Fruit fly (Drosophila melanogaster) whole organism, prepupa: ENCODE results near the gene CG2082.
A peak's percentile ranks its signal among the peaks of the same experiment; 100 is the strongest.

ENCODE experiments used
- CG11902 ChIP-seq: fragments of 200-800 bp; sonication (Bioruptor generic); optimal IDR thresholded peaks from 3 replicates; lab custom pipeline; 2016; ENCODE audit warnings: missing biosample characterization, missing genetic modification characterization
- CG15336 ChIP-seq: fragments of 200-800 bp; sonication (Bioruptor generic); IDR thresholded peaks from 2 replicates; pipeline ENCODE4 v1.3.6; 2022; ENCODE audit warnings: missing biosample characterization, missing genetic modification characterization
- CG1621 ChIP-seq: fragments of 200-800 bp; sonication (Bioruptor generic); optimal IDR thresholded peaks from 3 replicates; lab custom pipeline; 2018; ENCODE audit warnings: missing biosample characterization, mild to moderate bottlenecking, missing genetic modification characterization
- CG16779 ChIP-seq: fragments of 200-800 bp; sonication (Bioruptor generic); optimal IDR thresholded peaks from 3 replicates; lab custom pipeline; 2017; ENCODE audit warnings: missing biosample characterization, mild to moderate bottlenecking, missing genetic modification characterization
- CG6163 ChIP-seq: fragments of 200-800 bp; sonication (Bioruptor generic); IDR thresholded peaks from 3 replicates; pipeline ENCODE4 v1.3.6; 2022; ENCODE audit warnings: missing biosample characterization, missing genetic modification characterization
- CG6792 ChIP-seq: fragments of 200-800 bp; sonication (Bioruptor generic); optimal IDR thresholded peaks from 3 replicates; lab custom pipeline; 2016; ENCODE audit warnings: missing biosample characterization, missing genetic modification characterization
- CG8632 ChIP-seq: fragments of 200-800 bp; sonication (Bioruptor generic); optimal IDR thresholded peaks from 3 replicates; lab custom pipeline; 2016; ENCODE audit warnings: missing biosample characterization, missing genetic modification characterization
- CG9139 ChIP-seq: fragments of 200-800 bp; sonication (Bioruptor generic); optimal IDR thresholded peaks from 3 replicates; lab custom pipeline; 2017; ENCODE audit warnings: missing biosample characterization, mild to moderate bottlenecking, missing genetic modification characterization
- Eip75B ChIP-seq: fragments of 200-800 bp; sonication (Bioruptor generic); optimal IDR thresholded peaks from 3 replicates; lab custom pipeline; 2016; ENCODE audit warnings: missing biosample characterization, missing genetic modification characterization
- Ets96B ChIP-seq: fragments of 200-800 bp; optimal IDR thresholded peaks from 2 replicates; lab custom pipeline; 2019; ENCODE audit warnings: missing biosample characterization, mild to moderate bottlenecking, missing genetic modification characterization, moderate library complexity
- Gug ChIP-seq: fragments of 200-800 bp; sonication (Bioruptor generic); IDR thresholded peaks from 2 replicates; pipeline ENCODE4 v1.3.6; 2022; ENCODE audit warnings: missing biosample characterization, missing genetic modification characterization
- Hr39 ChIP-seq: fragments of 200-800 bp; sonication (Bioruptor generic); optimal IDR thresholded peaks from 2 replicates; lab custom pipeline; 2016; ENCODE audit warnings: missing biosample characterization, missing genetic modification characterization
- Hr4 ChIP-seq: fragments of 200-800 bp; sonication (Bioruptor generic); optimal IDR thresholded peaks from 3 replicates; lab custom pipeline; 2016; ENCODE audit warnings: missing biosample characterization, missing genetic modification characterization
- Lpt ChIP-seq: fragments of 200-800 bp; sonication (Bioruptor generic); optimal IDR thresholded peaks from 3 replicates; lab custom pipeline; 2016; ENCODE audit warnings: missing biosample characterization, missing genetic modification characterization
- Met ChIP-seq: fragments of 200-800 bp; sonication (Bioruptor generic); optimal IDR thresholded peaks from 3 replicates; lab custom pipeline; 2016; ENCODE audit warnings: missing biosample characterization, missing genetic modification characterization
- Sox102F ChIP-seq: fragments of 200-800 bp; sonication (Bioruptor generic); optimal IDR thresholded peaks from 2 replicates; lab custom pipeline; 2016; ENCODE audit warnings: missing biosample characterization, mild to moderate bottlenecking, missing genetic modification characterization
- Sox14 ChIP-seq: fragments of 200-800 bp; sonication (Bioruptor generic); optimal IDR thresholded peaks from 3 replicates; lab custom pipeline; 2016; ENCODE audit warnings: missing biosample characterization, missing genetic modification characterization
- achi ChIP-seq: fragments of 200-800 bp; sonication (Bioruptor generic); optimal IDR thresholded peaks from 3 replicates; lab custom pipeline; 2016; ENCODE audit warnings: missing biosample characterization, missing genetic modification characterization
- acj6 ChIP-seq: fragments of 200-800 bp; sonication (Bioruptor generic); optimal IDR thresholded peaks from 3 replicates; lab custom pipeline; 2016; ENCODE audit warnings: missing biosample characterization, missing genetic modification characterization
- cyc ChIP-seq: fragments of 200-800 bp; sonication (Bioruptor generic); optimal IDR thresholded peaks from 3 replicates; lab custom pipeline; 2016; ENCODE audit warnings: missing biosample characterization, missing genetic modification characterization
- dac ChIP-seq: fragments of 200-800 bp; sonication (Bioruptor generic); optimal IDR thresholded peaks from 2 replicates; lab custom pipeline; 2017; ENCODE audit warnings: missing biosample characterization, mild to moderate bottlenecking, missing genetic modification characterization
- dsx ChIP-seq: fragments of 200-800 bp; optimal IDR thresholded peaks from 3 replicates; lab custom pipeline; 2019; ENCODE audit warnings: missing biosample characterization, mild to moderate bottlenecking, missing genetic modification characterization, moderate library complexity; ENCODE audit not compliant: poor library complexity, severe bottlenecking
- esn ChIP-seq: fragments of 200-800 bp; sonication (Bioruptor generic); optimal IDR thresholded peaks from 2 replicates; lab custom pipeline; 2016; ENCODE audit warnings: missing biosample characterization, mild to moderate bottlenecking, missing genetic modification characterization, moderate library complexity
- fd59A ChIP-seq: fragments of 200-800 bp; sonication (Bioruptor generic); optimal IDR thresholded peaks from 2 replicates; lab custom pipeline; 2017; ENCODE audit warnings: missing biosample characterization, mild to moderate bottlenecking, missing genetic modification characterization, missing genetic modification reagents
- fkh ChIP-seq: fragments of 200-800 bp; sonication (Bioruptor generic); optimal IDR thresholded peaks from 3 replicates; lab custom pipeline; 2017; ENCODE audit warnings: missing biosample characterization, mild to moderate bottlenecking, missing genetic modification characterization, moderate library complexity
- net ChIP-seq: fragments of 200-800 bp; sonication (Bioruptor generic); optimal IDR thresholded peaks from 3 replicates; lab custom pipeline; 2016; ENCODE audit warnings: missing biosample characterization, missing genetic modification characterization
- salr ChIP-seq, 2 experiments: fragments of 200-800 bp; sonication (Bioruptor generic); optimal IDR thresholded peaks; 3 replicates each; lab custom pipeline; 2016 to 2018; ENCODE audit warnings: missing biosample characterization in 2 of 2, missing genetic modification characterization in 2 of 2, mild to moderate bottlenecking in 1 of 2
- spab ChIP-seq: fragments of 200-800 bp; sonication (Bioruptor generic); optimal IDR thresholded peaks from 2 replicates; lab custom pipeline; 2017; ENCODE audit warnings: missing biosample characterization, mild to moderate bottlenecking, missing genetic modification characterization, missing genetic modification reagents
- ss ChIP-seq, 2 experiments: fragments of 200-800 bp; sonication (Bioruptor generic); optimal IDR thresholded peaks; 2 replicates in 1 of 2; 3 replicates in 1 of 2; lab custom pipeline; 2017 to 2018; ENCODE audit warnings: mild to moderate bottlenecking in 2 of 2, missing biosample characterization in 2 of 2, missing genetic modification characterization in 2 of 2, moderate library complexity in 1 of 2
- svp ChIP-seq: fragments of 200-800 bp; sonication (Bioruptor generic); peaks from one replicate; lab custom pipeline; 2016; ENCODE audit warnings: missing biosample characterization, missing genetic modification characterization

CG2082 gene

DNA sequence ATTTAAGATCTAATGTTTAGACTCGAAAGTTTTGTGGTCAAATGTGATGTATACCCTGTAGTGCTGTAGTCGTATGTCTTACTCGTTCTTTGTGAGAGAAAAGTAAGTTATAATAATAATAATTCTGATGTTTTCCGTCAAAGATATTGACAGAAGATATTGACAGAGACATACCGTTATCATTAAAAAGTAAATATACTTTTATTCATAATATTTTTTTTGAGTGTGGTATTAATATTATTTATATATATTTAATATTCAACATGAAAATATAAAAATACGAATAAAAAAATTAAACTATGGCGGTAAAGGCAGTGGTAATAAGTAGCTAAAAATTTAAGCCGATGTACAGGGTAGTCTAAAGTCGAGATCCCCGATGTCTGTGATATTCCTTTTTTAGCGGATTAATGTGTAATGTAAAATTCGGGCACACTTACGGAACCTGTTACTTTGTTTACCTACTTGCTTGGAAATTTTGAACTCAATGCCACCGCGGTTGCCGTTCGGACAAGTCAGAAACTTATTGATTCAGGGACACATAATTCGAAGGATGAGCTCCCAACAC, 44.5 kb downstream of the CG2082 start, which contains the start of the genes CG2100 and CG1236 (continued):
- TF ChIP-seq CG11902 (GFP tag; lab: Kevin White, UChicago): peak; percentile 74
- peak; percentile 91 for TF ChIP-seq dsx (GFP tag; lab: Kevin White, UChicago)
- peak; percentile 75 for TF ChIP-seq Hr39 (GFP tag; lab: Kevin White, UChicago)
- TF ChIP-seq fd59A (GFP tag; lab: Kevin White, UChicago): peak; percentile 44
- TF ChIP-seq Lpt (GFP tag; lab: Kevin White, UChicago): peak; percentile 75
- TF ChIP-seq salr (GFP tag; optimal IDR thresholded peaks at IDR 0.05; lab: Kevin White, UChicago): peak in 1 of 2 experiments; percentile 60
- peak; percentile 62 for TF ChIP-seq Hr4 (GFP tag; lab: Kevin White, UChicago)
- peak; percentile 82 for TF ChIP-seq esn (GFP tag; lab: Kevin White, UChicago)

DNA sequence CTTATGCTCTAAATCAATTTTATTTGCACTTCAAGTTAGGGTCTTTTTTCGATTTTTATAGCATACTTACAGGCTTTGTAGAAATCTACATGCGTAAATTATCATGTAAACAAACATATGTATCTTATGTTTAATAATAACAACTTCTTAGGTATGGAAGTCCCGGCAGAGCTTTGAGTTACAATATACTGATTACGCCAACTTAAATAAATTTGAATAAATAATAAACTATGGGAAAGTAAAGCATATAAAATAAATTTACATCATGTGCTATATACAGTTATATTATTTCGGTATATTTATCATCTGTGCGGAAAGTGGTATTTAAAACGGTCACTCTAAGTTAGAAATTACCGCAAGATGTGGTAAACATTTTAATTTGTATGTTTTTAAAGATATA, 47.7 kb downstream of the CG2082 start, which contains the start of gene CG1239:
CG1239 (plus strand) TSS at position 333 of the 400 bp plus-strand sequence.
- TF ChIP-seq Sox14 (GFP tag; lab: Kevin White, UChicago): no peak
- no peak for TF ChIP-seq CG16779 (tag; lab: Kevin White, UChicago)
- TF ChIP-seq fkh (GFP tag; lab: Kevin White, UChicago): peak; percentile 56
- no peak for TF ChIP-seq Hr4 (GFP tag; lab: Kevin White, UChicago)
- TF ChIP-seq CG6792 (GFP tag; lab: Kevin White, UChicago): no peak
- no peak for TF ChIP-seq cyc (GFP tag; lab: Kevin White, UChicago)

DNA sequence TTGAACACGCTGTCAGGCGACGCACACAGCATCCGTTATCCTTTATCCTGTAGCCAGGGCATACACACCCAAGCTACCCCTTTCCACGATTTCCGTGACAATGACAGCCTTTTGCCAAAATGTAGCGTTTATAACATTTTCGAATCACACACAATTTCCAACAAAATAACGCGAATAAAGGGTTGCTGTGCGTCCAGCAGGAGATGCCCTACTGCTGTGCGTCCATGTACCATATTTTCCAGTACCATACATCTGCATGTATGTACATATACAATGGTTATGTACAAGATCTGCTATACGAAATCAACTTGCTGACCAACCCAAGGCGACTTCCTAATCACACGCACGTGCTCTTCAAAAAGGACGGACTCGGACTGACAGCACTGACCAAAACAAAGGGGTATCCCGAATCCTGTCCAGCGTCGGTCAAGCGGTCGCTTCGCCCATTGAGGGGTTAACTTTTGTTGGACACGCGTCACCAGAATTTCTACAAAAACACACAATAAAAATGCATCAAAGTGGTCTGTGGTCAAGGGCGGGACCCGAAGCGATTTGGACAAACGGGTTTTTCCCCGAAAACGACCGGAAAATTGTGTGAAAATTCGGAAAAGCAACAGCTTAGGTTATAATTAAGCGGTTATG, 53.0 kb downstream of the CG2082 start:
- TF ChIP-seq Hr4 (GFP tag; lab: Kevin White, UChicago) (no peak), net (GFP tag; lab: Kevin White, UChicago) (no peak), acj6 (GFP tag; lab: Kevin White, UChicago) (no peak), Hr39 (GFP tag; lab: Kevin White, UChicago) (no peak), CG11902 (GFP tag; lab: Kevin White, UChicago) (no peak), esn (GFP tag; lab: Kevin White, UChicago) (no peak), dac (no peak), svp (GFP tag; lab: Kevin White, UChicago) (no peak), fd59A (GFP tag; lab: Kevin White, UChicago) (no peak), CG9139 (GFP tag; lab: Kevin White, UChicago) (no peak), Eip75B (GFP tag; lab: Kevin White, UChicago) (no peak), Ets96B (tag; lab: Kevin White, UChicago) (no peak), CG8632 (GFP tag; lab: Kevin White, UChicago) (no peak)

dm6 chr3R:5723122-5723521, 57.8 kb downstream of the CG2082 start:
- TF ChIP-seq Met: no peak
- no peak for TF ChIP-seq achi (GFP tag; lab: Kevin White, UChicago)
- no peak for TF ChIP-seq fkh (GFP tag; lab: Kevin White, UChicago)
- no peak for TF ChIP-seq CG15336
- no peak for TF ChIP-seq CG11902 (GFP tag; lab: Kevin White, UChicago)
- TF ChIP-seq CG6163: no peak
- TF ChIP-seq Sox102F: no peak

- TF ChIP-seq salr (GFP tag; optimal IDR thresholded peaks at IDR 0.05; lab: Kevin White, UChicago): no peak
- no peak for TF ChIP-seq CG1621
- TF ChIP-seq spab (GFP tag; lab: Kevin White, UChicago): no peak
- no peak for TF ChIP-seq Gug (GFP tag; lab: Robert Waterston, UW)
- no peak for TF ChIP-seq net (GFP tag; lab: Kevin White, UChicago)
- no peak for TF ChIP-seq ss (GFP tag; optimal IDR thresholded peaks at IDR 0.05; lab: Kevin White, UChicago)
Measured at dm6 chr3R:5716755-5717309, 64.0 kb downstream of the CG2082 start, which contains the start of gene cas. Gene cas (minus strand): TSS chr3R:5716805.
